Fruit fly (Drosophila melanogaster): Measurements from ENCODE around the gene Vps13B.
A peak's percentile ranks its signal among the peaks of the same experiment; 100 is the strongest.

Vps13B gene

dm6 chr3R:29894393-29894792 lies 41.4 kb upstream of the Vps13B start (continued):
- TF ChIP-seq CG6791 (GFP tag; IDR thresholded peaks at IDR 0.05; ENCODE audit: partially characterized antibody), result no peak
- no peak for TF ChIP-seq gfzf (GFP tag; optimal IDR thresholded peaks at IDR 0.05)
- TF ChIP-seq CoRest (tag; optimal IDR thresholded peaks at IDR 0.05), result peak; percentile 76
- no peak for TF ChIP-seq nerfin-2 (GFP tag; IDR thresholded peaks at IDR 0.05; ENCODE audit: partially characterized antibody)
- TF ChIP-seq Hmx (GFP tag; optimal IDR thresholded peaks at IDR 0.05), result no peak
- no peak for TF ChIP-seq Hr39 (optimal IDR thresholded peaks at IDR 0.05)
- peak; percentile 23 for TF ChIP-seq CG15514 (GFP tag; optimal IDR thresholded peaks at IDR 0.05)
- peak; percentile 42 for TF ChIP-seq cwo (GFP tag; optimal IDR thresholded peaks at IDR 0.05)
- no peak for TF ChIP-seq mld (GFP tag; IDR thresholded peaks at IDR 0.05; ENCODE audit: partially characterized antibody)
- TF ChIP-seq CG4854 (GFP tag; optimal IDR thresholded peaks at IDR 0.05), result peak; percentile 19
- no peak for TF ChIP-seq hbn (GFP tag; IDR thresholded peaks at IDR 0.05; ENCODE audit: partially characterized antibody)
- peak; percentile 68 for TF ChIP-seq CG2712 (tag; optimal IDR thresholded peaks at IDR 0.05)
- TF ChIP-seq shn (GFP tag; optimal IDR thresholded peaks at IDR 0.05), result peak; percentile 32
- TF ChIP-seq Dfd (GFP tag; optimal IDR thresholded peaks at IDR 0.05), result no peak
- no peak for TF ChIP-seq CG15479 (GFP tag; optimal IDR thresholded peaks at IDR 0.05)
- TF ChIP-seq dysf (GFP tag; IDR thresholded peaks at IDR 0.05), result peak; percentile 89
- peak; percentile 55 for TF ChIP-seq CG18619 (GFP tag; optimal IDR thresholded peaks at IDR 0.05)
- TF ChIP-seq zen2 (GFP tag; IDR thresholded peaks at IDR 0.05; ENCODE audit: partially characterized antibody), result no peak
- TF ChIP-seq Spps (tag; optimal IDR thresholded peaks at IDR 0.05), result no peak
- peak; percentile 51 for TF ChIP-seq mam (GFP tag; optimal IDR thresholded peaks at IDR 0.05)
- peak; percentile 4 for TF ChIP-seq Side (GFP tag; optimal IDR thresholded peaks at IDR 0.05)
- TF ChIP-seq hth (optimal IDR thresholded peaks at IDR 0.05), result no peak
- TF ChIP-seq MTF-1 (GFP tag; optimal IDR thresholded peaks at IDR 0.05; ENCODE audit: borderline replicate concordance), result no peak
- TF ChIP-seq CG16863 (GFP tag; optimal IDR thresholded peaks at IDR 0.05), result peak; percentile 14
- no peak for TF ChIP-seq crol (GFP tag; IDR thresholded peaks at IDR 0.05)
- peak; percentile 54; the same call in 1 of the 2 replicates for TF ChIP-seq danr (GFP tag; IDR thresholded peaks at IDR 0.05)
- TF ChIP-seq Ravus (GFP tag; IDR thresholded peaks at IDR 0.05), result peak; percentile 6; the same call in 1 of the 2 replicates
- TF ChIP-seq CG17328 (GFP tag; IDR thresholded peaks at IDR 0.05), result 0 out of 2 replicates have a peak, but pooled peaks have one; percentile 5
- no peak for TF ChIP-seq CG17912 (GFP tag; optimal IDR thresholded peaks at IDR 0.05)
- peak; percentile 24 for TF ChIP-seq CG11723 (GFP tag; optimal IDR thresholded peaks at IDR 0.05)
- peak; percentile 35 for TF ChIP-seq Fer2 (tag; optimal IDR thresholded peaks at IDR 0.05)
- TF ChIP-seq CG8924 (tag; optimal IDR thresholded peaks at IDR 0.05), result peak; percentile 68
- TF ChIP-seq CG5245 (GFP tag; optimal IDR thresholded peaks at IDR 0.05), result no peak
- TF ChIP-seq BEAF-32 (GFP tag; optimal IDR thresholded peaks at IDR 0.05), result no peak
- TF ChIP-seq NfI (GFP tag; optimal IDR thresholded peaks at IDR 0.05), result peak; percentile 55
- TF ChIP-seq Bgb (GFP tag; IDR thresholded peaks at IDR 0.05; ENCODE audit: partially characterized antibody), result no peak
- peak; percentile 56 for TF ChIP-seq ATbp (GFP tag; optimal IDR thresholded peaks at IDR 0.05)
- TF ChIP-seq CG17612 (GFP tag; IDR thresholded peaks at IDR 0.05), result no peak
- no peak for TF ChIP-seq CG3407 (GFP tag; optimal IDR thresholded peaks at IDR 0.05)
- TF ChIP-seq oc (tag; optimal IDR thresholded peaks at IDR 0.05), result no peak
- TF ChIP-seq CG6689 (GFP tag; IDR thresholded peaks at IDR 0.05), result peak; percentile 53; the same call in 1 of the 2 replicates
- peak; percentile 18 for TF ChIP-seq CG9609 (GFP tag; optimal IDR thresholded peaks at IDR 0.05)
- TF ChIP-seq Oli (tag; optimal IDR thresholded peaks at IDR 0.05), result peak; percentile 73
- no peak for TF ChIP-seq ash1 (GFP tag; optimal IDR thresholded peaks at IDR 0.05)
- TF ChIP-seq CG2678 (tag; optimal IDR thresholded peaks at IDR 0.05), result peak; percentile 84
- TF ChIP-seq TFAM (GFP tag; optimal IDR thresholded peaks at IDR 0.05), result no peak
- TF ChIP-seq Sin3A (optimal IDR thresholded peaks at IDR 0.05), result no peak
- no peak for TF ChIP-seq br (optimal IDR thresholded peaks at IDR 0.05)
- no peak for TF ChIP-seq lola (GFP tag; optimal IDR thresholded peaks at IDR 0.05)
- no peak for TF ChIP-seq bowl (GFP tag; IDR thresholded peaks at IDR 0.05)
- TF ChIP-seq CG1647 (GFP tag; optimal IDR thresholded peaks at IDR 0.05), result no peak

All from whole organism, embryonic.